Fruit fly (Drosophila melanogaster) whole organism, embryonic: ENCODE measurements around the gene Rpp14b.

Experiments
- Antp ChIP-seq: fragments of 200-800 bp; sonication (Bioruptor generic); optimal IDR thresholded peaks from 3 replicates; lab custom pipeline; 2016; ENCODE audit warnings: missing biosample characterization, missing genetic modification characterization
- CG10366 ChIP-seq: fragments of 200-800 bp; sonication (Bioruptor generic); IDR thresholded peaks from 2 replicates; pipeline ENCODE4 v1.3.6; 2022; ENCODE audit warnings: missing biosample characterization, missing genetic modification characterization
- CG11696 ChIP-seq: fragments of 200-800 bp; sonication (Bioruptor generic); IDR thresholded peaks from 2 replicates; pipeline ENCODE4 v1.3.6; 2022; ENCODE audit warnings: missing biosample characterization, missing genetic modification characterization
- CG13894 ChIP-seq: fragments of 200-800 bp; sonication (Bioruptor generic); optimal IDR thresholded peaks from 3 replicates; lab custom pipeline; 2018; ENCODE audit warnings: missing biosample characterization, mild to moderate bottlenecking, missing genetic modification characterization, moderate library complexity
- CG18476 ChIP-seq: fragments of 200-800 bp; sonication (Bioruptor generic); optimal IDR thresholded peaks from 2 replicates; lab custom pipeline; 2016; ENCODE audit warnings: missing biosample characterization, mild to moderate bottlenecking, missing genetic modification characterization
- CG30020 ChIP-seq: fragments of 200-800 bp; optimal IDR thresholded peaks from 2 replicates; lab custom pipeline; 2019; ENCODE audit warnings: missing biosample characterization, mild to moderate bottlenecking, missing genetic modification characterization, moderate library complexity
- CG3281 ChIP-seq: fragments of 200-800 bp; sonication (Bioruptor generic); optimal IDR thresholded peaks from 3 replicates; lab custom pipeline; 2017; ENCODE audit warnings: missing biosample characterization, mild to moderate bottlenecking, missing genetic modification characterization
- CG4707 ChIP-seq: fragments of 200-800 bp; sonication (Bioruptor generic); optimal IDR thresholded peaks from 2 replicates; lab custom pipeline; 2018; ENCODE audit warnings: missing biosample characterization, mild to moderate bottlenecking, missing genetic modification characterization, moderate library complexity
- CG6175 ChIP-seq: fragments of 200-800 bp; sonication (Bioruptor generic); IDR thresholded peaks from 3 replicates; pipeline ENCODE4 v1.3.6; 2022; ENCODE audit warnings: missing biosample characterization, missing genetic modification characterization
- CG6791 ChIP-seq: fragments of 200-800 bp; sonication (Bioruptor generic); IDR thresholded peaks from 3 replicates; pipeline ENCODE4 v1.3.6; 2022; ENCODE audit warnings: missing biosample characterization, missing genetic modification characterization; ENCODE audit not compliant: partially characterized antibody
- CG7745 ChIP-seq: fragments of 200-800 bp; sonication (Bioruptor generic); optimal IDR thresholded peaks from 2 replicates; lab custom pipeline; 2018; ENCODE audit warnings: missing biosample characterization, mild to moderate bottlenecking, missing genetic modification characterization, moderate library complexity
- CG7928 ChIP-seq: fragments of 200-800 bp; sonication (Bioruptor generic); optimal IDR thresholded peaks from 2 replicates; lab custom pipeline; 2017; ENCODE audit warnings: missing biosample characterization, mild to moderate bottlenecking, missing genetic modification characterization
- CG7963 ChIP-seq: fragments of 200-800 bp; sonication (Bioruptor generic); IDR thresholded peaks from 3 replicates; pipeline ENCODE4 v1.3.6; 2022; ENCODE audit warnings: missing biosample characterization, missing genetic modification characterization; ENCODE audit not compliant: partially characterized antibody
- CG8089 ChIP-seq: fragments of 200-800 bp; sonication (Bioruptor generic); optimal IDR thresholded peaks from 3 replicates; lab custom pipeline; 2016; ENCODE audit warnings: missing biosample characterization, missing genetic modification characterization
- Chrac-16 ChIP-seq: fragments of 200-800 bp; sonication (Bioruptor generic); optimal IDR thresholded peaks from 3 replicates; lab custom pipeline; 2016; ENCODE audit warnings: missing biosample characterization, missing genetic modification characterization
- Deaf1 ChIP-seq: fragments of 200-800 bp; optimal IDR thresholded peaks from 3 replicates; lab custom pipeline; 2019; ENCODE audit warnings: missing biosample characterization, mild to moderate bottlenecking, missing genetic modification characterization, moderate library complexity
- Dfd ChIP-seq, 2 experiments: fragments of >200 bp; optimal IDR thresholded peaks; 2 replicates each; lab custom pipeline; 2017; ENCODE audit warnings: missing biosample characterization in 2 of 2, missing genetic modification characterization in 2 of 2
- HmgD ChIP-seq: fragments of 200-800 bp; sonication (Bioruptor generic); optimal IDR thresholded peaks from 3 replicates; lab custom pipeline; 2016; ENCODE audit warnings: missing biosample characterization, missing genetic modification characterization
- Opbp ChIP-seq: fragments of 200-800 bp; sonication (Bioruptor generic); IDR thresholded peaks from 3 replicates; pipeline ENCODE4 v1.3.6; 2022; ENCODE audit warnings: missing biosample characterization, missing genetic modification characterization; ENCODE audit not compliant: partially characterized antibody
- Trl ChIP-seq, 3 experiments: fragments of >200 bp in 2 of 3; fragments of 200-800 bp in 1 of 3; sonication (Bioruptor generic) in 1 of 3; optimal IDR thresholded peaks; 2 replicates in 1 of 3; 3 replicates in 2 of 3; lab custom pipeline; 2016 to 2017; ENCODE audit warnings: missing biosample characterization in 1 of 3, missing genetic modification characterization in 1 of 3
- YL-1 ChIP-seq: fragments of 200-800 bp; sonication (Bioruptor generic); optimal IDR thresholded peaks from 3 replicates; lab custom pipeline; 2017; ENCODE audit warnings: missing biosample characterization, mild to moderate bottlenecking, missing genetic modification characterization
- abd-A ChIP-seq: fragments of 200-800 bp; sonication (Bioruptor generic); optimal IDR thresholded peaks from 3 replicates; lab custom pipeline; 2019; ENCODE audit warnings: missing biosample characterization, mild to moderate bottlenecking, missing genetic modification characterization, moderate library complexity
- ac ChIP-seq: fragments of 200-800 bp; sonication (Bioruptor generic); optimal IDR thresholded peaks from 3 replicates; lab custom pipeline; 2017; ENCODE audit warnings: missing biosample characterization, mild to moderate bottlenecking, missing genetic modification characterization
- ap ChIP-seq: fragments of 200-800 bp; sonication (Bioruptor generic); IDR thresholded peaks from 2 replicates; pipeline ENCODE4 v1.3.6; 2022; ENCODE audit warnings: missing biosample characterization, missing genetic modification characterization
- bigmax ChIP-seq: fragments of 200-800 bp; sonication (Bioruptor generic); optimal IDR thresholded peaks from 2 replicates; lab custom pipeline; 2018; ENCODE audit warnings: missing biosample characterization, mild to moderate bottlenecking, missing genetic modification characterization
- bowl ChIP-seq: fragments of 200-800 bp; sonication (Bioruptor generic); IDR thresholded peaks from 2 replicates; pipeline ENCODE4 v1.3.6; 2022; ENCODE audit warnings: missing biosample characterization, missing genetic modification characterization
- br ChIP-seq: fragments of >200 bp; optimal IDR thresholded peaks from 2 replicates; lab custom pipeline; 2017
- cad ChIP-seq: fragments of >200 bp; optimal IDR thresholded peaks from 2 replicates; lab custom pipeline; 2017; ENCODE audit warnings: missing biosample characterization, missing genetic modification characterization
- caup ChIP-seq: fragments of 200-800 bp; sonication (Bioruptor generic); optimal IDR thresholded peaks from 3 replicates; lab custom pipeline; 2017; ENCODE audit warnings: missing biosample characterization, mild to moderate bottlenecking, missing genetic modification characterization, moderate library complexity; ENCODE audit not compliant: severe bottlenecking
- cg ChIP-seq: fragments of 200-800 bp; sonication (Bioruptor generic); optimal IDR thresholded peaks from 3 replicates; lab custom pipeline; 2019; ENCODE audit warnings: missing biosample characterization, mild to moderate bottlenecking, missing genetic modification characterization, moderate library complexity
- chinmo ChIP-seq: fragments of 200-800 bp; sonication (Bioruptor generic); IDR thresholded peaks from 4 replicates; pipeline ENCODE4 v1.3.6; 2022; ENCODE audit warnings: missing biosample characterization, missing genetic modification characterization; ENCODE audit not compliant: partially characterized antibody
- dm ChIP-seq: fragments of 200-800 bp; sonication (Bioruptor generic); optimal IDR thresholded peaks from 3 replicates; lab custom pipeline; 2016; ENCODE audit warnings: missing biosample characterization, missing genetic modification characterization
- emc ChIP-seq: fragments of 200-800 bp; sonication (Bioruptor generic); optimal IDR thresholded peaks from 2 replicates; lab custom pipeline; 2016; ENCODE audit warnings: missing biosample characterization, missing genetic modification characterization
- en ChIP-seq: fragments of 200-800 bp; sonication (Bioruptor generic); optimal IDR thresholded peaks from 2 replicates; lab custom pipeline; 2016; ENCODE audit warnings: missing biosample characterization, missing genetic modification characterization
- fru ChIP-seq: fragments of >200 bp; optimal IDR thresholded peaks from 2 replicates; lab custom pipeline; 2017
- lbe ChIP-seq: fragments of 200-800 bp; sonication (Bioruptor generic); optimal IDR thresholded peaks from 2 replicates; lab custom pipeline; 2016; ENCODE audit warnings: missing biosample characterization, mild to moderate bottlenecking, missing genetic modification characterization
- lov ChIP-seq, 2 experiments: fragments of 200-800 bp in 1 of 2; fragments of >200 bp in 1 of 2; sonication (Bioruptor generic) in 1 of 2; IDR thresholded peaks in 1 of 2; optimal IDR thresholded peaks in 1 of 2; 2 replicates in 1 of 2; 3 replicates in 1 of 2; pipeline versions ENCODE4 v1.3.6 to Lab custom; 2017 to 2022; ENCODE audit warnings: missing biosample characterization in 1 of 2, missing genetic modification characterization in 1 of 2
- rib ChIP-seq: fragments of 200-800 bp; sonication (Bioruptor generic); IDR thresholded peaks from 2 replicates; pipeline ENCODE4 v1.3.6; 2022; ENCODE audit warnings: missing biosample characterization, missing genetic modification characterization
- slbo ChIP-seq: fragments of 200-800 bp; sonication (Bioruptor generic); IDR thresholded peaks from 2 replicates; pipeline ENCODE4 v1.3.6; 2022; ENCODE audit warnings: missing biosample characterization, missing genetic modification characterization
- sr ChIP-seq: fragments of 200-800 bp; sonication (Bioruptor generic); IDR thresholded peaks from 3 replicates; pipeline ENCODE4 v1.3.6; 2022; ENCODE audit warnings: missing biosample characterization, missing genetic modification characterization
- z ChIP-seq: fragments of 200-800 bp; sonication (Bioruptor generic); IDR thresholded peaks from 3 replicates; pipeline ENCODE4 v1.3.6; 2022; ENCODE audit warnings: missing biosample characterization, missing genetic modification characterization

The Rpp14b gene

dm6 chr3R:30095855-30096254 lies 40.1 kb downstream of the Rpp14b start (continued):
- TF ChIP-seq CG10366 (GFP tag; lab: Robert Waterston, UW) (peak; percentile 25; the same call in 1 of the 2 replicates), br (lab: Kevin White, UChicago) (no peak), en (GFP tag; lab: Kevin White, UChicago) (no peak), HmgD (no peak), CG30020 (no peak), fru (lab: Kevin White, UChicago) (no peak), Antp (GFP tag; lab: Kevin White, UChicago) (peak; percentile 25), CG4707 (GFP tag; lab: Kevin White, UChicago) (no peak), cad (GFP tag; lab: Kevin White, UChicago) (no peak), ac (no peak), dm (GFP tag; lab: Kevin White, UChicago) (no peak), Dfd (GFP tag; optimal IDR thresholded peaks at IDR 0.05; lab: Kevin White, UChicago) (no peak), CG3281 (GFP tag; lab: Kevin White, UChicago) (no peak)
- TF ChIP-seq, all 482 proteins: peak for 62

dm6 chr3R:30098229-30098628 lies 42.5 kb downstream of the Rpp14b start:
- no peak for TF ChIP-seq Chrac-16
- no peak for TF ChIP-seq slbo (GFP tag; lab: Robert Waterston, UW)
- no peak for TF ChIP-seq CG7963 (GFP tag; lab: Robert Waterston, UW)
- TF ChIP-seq chinmo (GFP tag; lab: Robert Waterston, UW) = 0 out of 4 replicates have a peak, but pooled peaks have one; percentile 11
- no peak for TF ChIP-seq CG7928 (GFP tag; lab: Kevin White, UChicago)
- TF ChIP-seq YL-1 = no peak
- TF ChIP-seq emc = no peak
- TF ChIP-seq abd-A = peak; percentile 79
- TF ChIP-seq CG11696 (GFP tag; lab: Robert Waterston, UW) = no peak
- no peak for TF ChIP-seq lov (optimal IDR thresholded peaks at IDR 0.05; lab: Kevin White, UChicago)
- no peak for TF ChIP-seq lov (GFP tag; IDR thresholded peaks at IDR 0.05; lab: Robert Waterston, UW)
- no peak for TF ChIP-seq CG8089 (GFP tag; lab: Kevin White, UChicago)
- TF ChIP-seq sr (GFP tag; lab: Robert Waterston, UW) = no peak
- peak; percentile 59; the same call in 1 of the 3 replicates for TF ChIP-seq z (GFP tag; lab: Robert Waterston, UW)
- no peak for TF ChIP-seq ap (GFP tag; lab: Robert Waterston, UW)
- TF ChIP-seq Opbp = no peak
- TF ChIP-seq Deaf1 (tag; lab: Kevin White, UChicago) = peak; percentile 76
- TF ChIP-seq CG6791 = no peak
- TF ChIP-seq bowl = no peak
- no peak for TF ChIP-seq rib (GFP tag; lab: Robert Waterston, UW)
- peak; percentile 42 for TF ChIP-seq CG13894
- no peak for TF ChIP-seq lbe
- peak; percentile 8 to 44 for TF ChIP-seq Trl (optimal IDR thresholded peaks at IDR 0.05; lab: Kevin White, UChicago)
- no peak for TF ChIP-seq Trl (GFP tag; optimal IDR thresholded peaks at IDR 0.05; lab: Kevin White, UChicago)
- TF ChIP-seq cg = peak; percentile 46
- TF ChIP-seq CG7745 = no peak
- no peak for TF ChIP-seq CG6175
- TF ChIP-seq bigmax (GFP tag; lab: Kevin White, UChicago) = no peak
- no peak for TF ChIP-seq caup
- no peak for TF ChIP-seq CG18476
